Fruit fly (Drosophila melanogaster) whole organism, embryonic: ENCODE results near the gene CG14515.
A peak's percentile ranks its signal among the peaks of the same experiment; 100 is the strongest.

ENCODE experiments used
- Ada2b ChIP-seq: fragments of 200-800 bp; sonication (Bioruptor generic); IDR thresholded peaks from 2 replicates; pipeline ENCODE4 v1.3.6; 2022; ENCODE audit warnings: missing biosample characterization, missing genetic modification characterization
- Adf1 ChIP-seq: fragments of 200-800 bp; sonication (Bioruptor generic); IDR thresholded peaks from 2 replicates; pipeline ENCODE4 v1.3.6; 2022; ENCODE audit warnings: missing biosample characterization, missing genetic modification characterization
- Asciz ChIP-seq: fragments of 200-800 bp; sonication (Bioruptor generic); optimal IDR thresholded peaks from 2 replicates; lab custom pipeline; 2017; ENCODE audit warnings: missing biosample characterization, mild to moderate bottlenecking, missing genetic modification characterization, missing genetic modification reagents
- Bdp1 ChIP-seq: fragments of 200-800 bp; sonication (Bioruptor generic); optimal IDR thresholded peaks from 3 replicates; lab custom pipeline; 2016; ENCODE audit warnings: missing biosample characterization, missing genetic modification characterization
- Bteb2 ChIP-seq: fragments of 200-800 bp; sonication (Bioruptor generic); optimal IDR thresholded peaks from 2 replicates; lab custom pipeline; 2016; ENCODE audit warnings: missing biosample characterization, missing genetic modification characterization
- CG10147 ChIP-seq: fragments of 200-800 bp; sonication (Bioruptor generic); optimal IDR thresholded peaks from 2 replicates; lab custom pipeline; 2019; ENCODE audit warnings: missing biosample characterization, mild to moderate bottlenecking, missing genetic modification characterization, moderate library complexity
- CG10654 ChIP-seq: fragments of 200-800 bp; sonication (Bioruptor generic); optimal IDR thresholded peaks from 2 replicates; lab custom pipeline; 2016; ENCODE audit warnings: missing biosample characterization, missing genetic modification characterization
- CG11560 ChIP-seq: fragments of 200-800 bp; sonication (Bioruptor generic); IDR thresholded peaks from 3 replicates; pipeline ENCODE4 v1.3.6; 2022; ENCODE audit warnings: missing biosample characterization, missing genetic modification characterization
- CG13287 ChIP-seq: fragments of 200-800 bp; sonication (Bioruptor generic); IDR thresholded peaks from 2 replicates; pipeline ENCODE4 v1.3.6; 2022; ENCODE audit warnings: missing biosample characterization, missing genetic modification characterization; ENCODE audit not compliant: partially characterized antibody
- CG13775 ChIP-seq: fragments of 200-800 bp; sonication (Bioruptor generic); optimal IDR thresholded peaks from 3 replicates; lab custom pipeline; 2017; ENCODE audit warnings: missing biosample characterization, mild to moderate bottlenecking, missing genetic modification characterization
- CG15011 ChIP-seq: fragments of 200-800 bp; sonication (Bioruptor generic); optimal IDR thresholded peaks from 3 replicates; lab custom pipeline; 2018; ENCODE audit warnings: missing biosample characterization, mild to moderate bottlenecking, missing genetic modification characterization
- CG15073 ChIP-seq: fragments of 200-800 bp; sonication (Bioruptor generic); optimal IDR thresholded peaks from 2 replicates; lab custom pipeline; 2016; ENCODE audit warnings: missing biosample characterization, missing genetic modification characterization
- CG15601 ChIP-seq: fragments of 200-800 bp; sonication (Bioruptor generic); optimal IDR thresholded peaks from 3 replicates; lab custom pipeline; 2019; ENCODE audit warnings: missing biosample characterization, mild to moderate bottlenecking, missing genetic modification characterization, moderate library complexity
- CG1647 ChIP-seq: fragments of 200-800 bp; sonication (Bioruptor generic); optimal IDR thresholded peaks from 3 replicates; lab custom pipeline; 2016; ENCODE audit warnings: missing biosample characterization, missing genetic modification characterization
- CG17186 ChIP-seq: fragments of 200-800 bp; sonication (Bioruptor generic); optimal IDR thresholded peaks from 3 replicates; lab custom pipeline; 2017; ENCODE audit warnings: missing biosample characterization, missing genetic modification reagents, missing genetic modification characterization
- CG18262 ChIP-seq: fragments of 200-800 bp; optimal IDR thresholded peaks from 3 replicates; lab custom pipeline; 2019; ENCODE audit warnings: missing biosample characterization, mild to moderate bottlenecking, missing genetic modification characterization, moderate library complexity
- CG2116 ChIP-seq: fragments of 200-800 bp; sonication (Bioruptor generic); optimal IDR thresholded peaks from 3 replicates; lab custom pipeline; 2018; ENCODE audit warnings: missing biosample characterization, mild to moderate bottlenecking, missing genetic modification characterization
- CG2120 ChIP-seq: fragments of 200-800 bp; sonication (Bioruptor generic); optimal IDR thresholded peaks from 3 replicates; lab custom pipeline; 2016; ENCODE audit warnings: missing biosample characterization, missing genetic modification characterization
- CG2712 ChIP-seq: fragments of 200-800 bp; optimal IDR thresholded peaks from 3 replicates; lab custom pipeline; 2019; ENCODE audit warnings: missing biosample characterization, mild to moderate bottlenecking, missing genetic modification characterization, moderate library complexity
- CG32532 ChIP-seq: fragments of 200-800 bp; sonication (Bioruptor generic); IDR thresholded peaks from 2 replicates; pipeline ENCODE4 v1.3.6; 2022; ENCODE audit warnings: missing biosample characterization, missing genetic modification characterization
- CG3407 ChIP-seq: fragments of 200-800 bp; sonication (Bioruptor generic); optimal IDR thresholded peaks from 2 replicates; lab custom pipeline; 2018; ENCODE audit warnings: missing biosample characterization, mild to moderate bottlenecking, missing genetic modification characterization
- CG34224 ChIP-seq: fragments of 200-800 bp; sonication (Bioruptor generic); IDR thresholded peaks from 3 replicates; pipeline ENCODE4 v1.3.6; 2022; ENCODE audit warnings: missing biosample characterization, missing genetic modification characterization; ENCODE audit not compliant: partially characterized antibody
- CG4617 ChIP-seq: fragments of 200-800 bp; sonication (Bioruptor generic); optimal IDR thresholded peaks from 3 replicates; lab custom pipeline; 2016; ENCODE audit warnings: missing biosample characterization, missing genetic modification characterization, borderline replicate concordance
- CG5953 ChIP-seq: fragments of 200-800 bp; sonication (Bioruptor generic); IDR thresholded peaks from 2 replicates; pipeline ENCODE4 v1.3.6; 2022; ENCODE audit warnings: missing biosample characterization, missing genetic modification characterization
- CG6272 ChIP-seq: fragments of 200-800 bp; sonication (Bioruptor generic); IDR thresholded peaks from 2 replicates; pipeline ENCODE4 v1.3.6; 2022; ENCODE audit warnings: missing biosample characterization, missing genetic modification characterization
- CG8290 ChIP-seq, 3 experiments: fragments of 200-800 bp; sonication (Bioruptor generic); optimal IDR thresholded peaks; 2 replicates each; lab custom pipeline; 2016 to 2019; ENCODE audit warnings: missing biosample characterization in 3 of 3, missing genetic modification characterization in 3 of 3, mild to moderate bottlenecking in 2 of 3, moderate library complexity in 1 of 3
- CrebB ChIP-seq: fragments of 200-800 bp; sonication (Bioruptor generic); optimal IDR thresholded peaks from 3 replicates; lab custom pipeline; 2018; ENCODE audit warnings: missing biosample characterization, mild to moderate bottlenecking, missing genetic modification characterization
- D19B ChIP-seq: fragments of 200-800 bp; sonication (Bioruptor generic); optimal IDR thresholded peaks from 2 replicates; lab custom pipeline; 2017; ENCODE audit warnings: missing biosample characterization, mild to moderate bottlenecking, missing genetic modification characterization
- Dfd ChIP-seq, 2 experiments: fragments of >200 bp; optimal IDR thresholded peaks; 2 replicates each; lab custom pipeline; 2017; ENCODE audit warnings: missing biosample characterization in 2 of 2, missing genetic modification characterization in 2 of 2
- Dref ChIP-seq: fragments of 200-800 bp; sonication (Bioruptor generic); IDR thresholded peaks from 2 replicates; pipeline ENCODE4 v1.3.6; 2022; ENCODE audit warnings: missing biosample characterization, missing genetic modification characterization
- HLH54F ChIP-seq: fragments of 200-800 bp; sonication (Bioruptor generic); optimal IDR thresholded peaks from 3 replicates; lab custom pipeline; 2016; ENCODE audit warnings: missing biosample characterization, missing genetic modification characterization
- Hey ChIP-seq: fragments of 200-800 bp; sonication (Bioruptor generic); optimal IDR thresholded peaks from 3 replicates; lab custom pipeline; 2018; ENCODE audit warnings: missing biosample characterization, mild to moderate bottlenecking, missing genetic modification characterization
- Hr39 ChIP-seq: fragments of >200 bp; optimal IDR thresholded peaks from 2 replicates; lab custom pipeline; 2017
- Jarid2 ChIP-seq: fragments of 200-800 bp; sonication (Bioruptor generic); optimal IDR thresholded peaks from 3 replicates; lab custom pipeline; 2017; ENCODE audit warnings: mild to moderate bottlenecking, missing biosample characterization, missing genetic modification reagents, missing genetic modification characterization
- MBD-R2 ChIP-seq: fragments of 200-800 bp; sonication (Bioruptor generic); IDR thresholded peaks from 2 replicates; pipeline ENCODE4 v1.3.6; 2022; ENCODE audit warnings: missing biosample characterization, missing genetic modification characterization
- Mrtf ChIP-seq: fragments of 200-800 bp; sonication (Bioruptor generic); IDR thresholded peaks from 3 replicates; pipeline ENCODE4 v1.3.6; 2022; ENCODE audit warnings: missing biosample characterization, missing genetic modification characterization
- Rx ChIP-seq: fragments of 200-800 bp; sonication (Bioruptor generic); IDR thresholded peaks from 2 replicates; pipeline ENCODE4 v1.3.6; 2022; ENCODE audit warnings: missing biosample characterization, missing genetic modification characterization
- Scr ChIP-seq: fragments of 200-800 bp; sonication (Bioruptor generic); IDR thresholded peaks from 2 replicates; pipeline ENCODE4 v1.3.6; 2022; ENCODE audit warnings: missing biosample characterization, missing genetic modification characterization; ENCODE audit not compliant: partially characterized antibody
- Side ChIP-seq: fragments of 200-800 bp; sonication (Bioruptor generic); optimal IDR thresholded peaks from 2 replicates; lab custom pipeline; 2016; ENCODE audit warnings: missing biosample characterization, missing genetic modification characterization
- Ssrp ChIP-seq: fragments of 200-800 bp; sonication (Bioruptor generic); optimal IDR thresholded peaks from 2 replicates; lab custom pipeline; 2018; ENCODE audit warnings: missing biosample characterization, mild to moderate bottlenecking, missing genetic modification characterization, moderate library complexity
- amos ChIP-seq: fragments of 200-800 bp; sonication (Bioruptor generic); IDR thresholded peaks from 2 replicates; pipeline ENCODE4 v1.3.6; 2022; ENCODE audit warnings: missing biosample characterization, missing genetic modification characterization; ENCODE audit not compliant: partially characterized antibody
- ase ChIP-seq: fragments of 200-800 bp; sonication (Bioruptor generic); IDR thresholded peaks from 3 replicates; pipeline ENCODE4 v1.3.6; 2022; ENCODE audit warnings: missing biosample characterization, missing genetic modification characterization
- bowl ChIP-seq: fragments of 200-800 bp; sonication (Bioruptor generic); IDR thresholded peaks from 2 replicates; pipeline ENCODE4 v1.3.6; 2022; ENCODE audit warnings: missing biosample characterization, missing genetic modification characterization
- nau ChIP-seq: fragments of 200-800 bp; sonication (Bioruptor generic); optimal IDR thresholded peaks from 3 replicates; lab custom pipeline; 2017; ENCODE audit warnings: missing biosample characterization, mild to moderate bottlenecking, missing genetic modification characterization, missing genetic modification reagents
- otp ChIP-seq: fragments of 200-800 bp; sonication (Bioruptor generic); IDR thresholded peaks from 3 replicates; pipeline ENCODE4, ENCODE4 v1.3.6; 2022; ENCODE audit warnings: missing biosample characterization, missing genetic modification characterization
- pros ChIP-seq: fragments of 200-800 bp; sonication (Bioruptor generic); optimal IDR thresholded peaks from 3 replicates; lab custom pipeline; 2019; ENCODE audit warnings: missing biosample characterization, mild to moderate bottlenecking, missing genetic modification characterization, moderate library complexity
- repo ChIP-seq: fragments of 200-800 bp; sonication (Bioruptor generic); optimal IDR thresholded peaks from 2 replicates; lab custom pipeline; 2016; ENCODE audit warnings: missing biosample characterization, missing genetic modification characterization
- row ChIP-seq: fragments of 200-800 bp; sonication (Bioruptor generic); IDR thresholded peaks from 3 replicates; pipeline ENCODE4 v1.3.6; 2022; ENCODE audit warnings: missing biosample characterization, missing genetic modification characterization
- tap ChIP-seq: fragments of 200-800 bp; optimal IDR thresholded peaks from 3 replicates; lab custom pipeline; 2019; ENCODE audit warnings: missing biosample characterization, mild to moderate bottlenecking, missing genetic modification characterization, moderate library complexity
- tx ChIP-seq: fragments of 200-800 bp; sonication (Bioruptor generic); optimal IDR thresholded peaks from 2 replicates; lab custom pipeline; 2016; ENCODE audit warnings: missing biosample characterization, missing genetic modification characterization
- zen ChIP-seq: fragments of 200-800 bp; sonication (Bioruptor generic); optimal IDR thresholded peaks from 3 replicates; lab custom pipeline; 2018; ENCODE audit warnings: missing biosample characterization, mild to moderate bottlenecking, missing genetic modification characterization, moderate library complexity

Gene CG14515

DNA sequence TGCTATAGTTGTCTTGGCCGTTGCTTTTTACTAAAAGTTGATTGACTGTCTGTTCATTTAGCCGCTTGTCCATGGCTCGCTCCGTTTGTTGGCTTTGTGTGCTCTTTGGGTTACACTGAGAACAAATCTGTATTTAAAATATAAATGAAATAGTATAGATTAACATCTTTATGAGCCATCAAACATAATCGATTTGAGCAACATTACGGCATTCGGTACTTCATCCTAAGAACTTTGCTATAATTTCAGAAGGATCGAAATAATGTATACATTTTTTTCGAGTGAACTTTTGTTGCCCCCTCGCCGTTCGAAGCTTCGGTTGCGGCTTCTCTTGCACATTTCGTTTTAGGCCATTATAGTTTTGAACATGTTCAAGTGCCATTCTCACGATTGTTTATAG, 10.6 kb downstream of the CG14515 start (continued):
- TF ChIP-seq CG2712 (peak; percentile 82), Bdp1 (GFP tag; lab: Kevin White, UChicago) (peak; percentile 29), Jarid2 (GFP tag; lab: Kevin White, UChicago) (no peak), CG32532 (GFP tag; lab: Robert Waterston, UW) (no peak), zen (tag; lab: Kevin White, UChicago) (peak; percentile 31), CG8290 (GFP tag; optimal IDR thresholded peaks at IDR 0.05; lab: Kevin White, UChicago) (no peak), CG8290 (tag; optimal IDR thresholded peaks at IDR 0.05; lab: Kevin White, UChicago) (peak in 1 of 2 experiments; percentile 40), CG15073 (GFP tag; lab: Kevin White, UChicago) (no peak), CG10147 (GFP tag; lab: Kevin White, UChicago) (peak; percentile 45), row (peak; percentile 69), Mrtf (GFP tag; lab: Robert Waterston, UW) (peak; percentile 65; the same call in 2 of the 3 replicates), CG1647 (GFP tag; lab: Kevin White, UChicago) (no peak), Dref (GFP tag; lab: Robert Waterston, UW) (no peak), Adf1 (GFP tag; lab: Robert Waterston, UW) (no peak), otp (GFP tag; lab: Robert Waterston, UW) (peak; percentile 67; the same call in 1 of the 3 replicates), Bteb2 (GFP tag; lab: Kevin White, UChicago) (no peak), CG5953 (GFP tag; lab: Robert Waterston, UW) (no peak), Ada2b (GFP tag; lab: Robert Waterston, UW) (peak; percentile 66), CrebB (peak; percentile 21), Hr39 (lab: Kevin White, UChicago) (no peak), nau (GFP tag; lab: Kevin White, UChicago) (peak; percentile 53), CG15011 (peak; percentile 40), amos (GFP tag; lab: Robert Waterston, UW) (no peak), repo (no peak), CG10654 (GFP tag; lab: Kevin White, UChicago) (peak; percentile 43), CG17186 (no peak), Rx (peak; percentile 68), pros (GFP tag; lab: Kevin White, UChicago) (no peak), D19B (no peak), CG6272 (GFP tag; lab: Robert Waterston, UW) (no peak), CG13287 (GFP tag; lab: Robert Waterston, UW) (no peak), CG13775 (peak; percentile 29), Asciz (GFP tag; lab: Kevin White, UChicago) (peak; percentile 66), Ssrp (tag; lab: Kevin White, UChicago) (peak; percentile 65), CG3407 (peak; percentile 60), HLH54F (GFP tag; lab: Kevin White, UChicago) (no peak), CG34224 (no peak), bowl (GFP tag; lab: Robert Waterston, UW) (0 out of 2 replicates have a peak, but pooled peaks have one; percentile 28), MBD-R2 (no peak), CG15601 (peak; percentile 69), ase (GFP tag; lab: Robert Waterston, UW) (0 out of 3 replicates have a peak, but pooled peaks have one; percentile 18), CG2120 (GFP tag; lab: Kevin White, UChicago) (peak; percentile 5), Dfd (GFP tag; optimal IDR thresholded peaks at IDR 0.05; lab: Kevin White, UChicago) (no peak), tap (peak; percentile 76), CG4617 (GFP tag; lab: Kevin White, UChicago) (peak; percentile 13), CG11560 (tag; lab: Robert Waterston, UW) (no peak), Hey (tag; lab: Kevin White, UChicago) (no peak), Side (GFP tag; lab: Kevin White, UChicago) (no peak), Scr (no peak), CG18262 (tag; lab: Kevin White, UChicago) (peak; percentile 78), CG2116 (GFP tag; lab: Kevin White, UChicago) (peak; percentile 3), tx (GFP tag; lab: Kevin White, UChicago) (no peak)
